Fruit fly (Drosophila melanogaster) whole organism, embryonic: ENCODE measurements around the gene Ddc.

ENCODE experiments used
- Antp ChIP-seq: fragments of 200-800 bp; sonication (Bioruptor generic); optimal IDR thresholded peaks from 3 replicates; lab custom pipeline; 2016; ENCODE audit warnings: missing biosample characterization, missing genetic modification characterization
- Bdp1 ChIP-seq: fragments of 200-800 bp; sonication (Bioruptor generic); optimal IDR thresholded peaks from 3 replicates; lab custom pipeline; 2016; ENCODE audit warnings: missing biosample characterization, missing genetic modification characterization
- Blimp-1 ChIP-seq: fragments of 200-800 bp; sonication (Bioruptor generic); optimal IDR thresholded peaks from 3 replicates; lab custom pipeline; 2018; ENCODE audit warnings: missing biosample characterization, missing genetic modification characterization, mild to moderate bottlenecking, moderate library complexity, missing genetic modification reagents
- CG11247 ChIP-seq: fragments of 200-800 bp; sonication (Bioruptor generic); IDR thresholded peaks from 2 replicates; pipeline ENCODE4 v1.3.6; 2022; ENCODE audit warnings: missing biosample characterization, missing genetic modification characterization
- CG11456 ChIP-seq: fragments of 200-800 bp; sonication (Bioruptor generic); IDR thresholded peaks from 3 replicates; pipeline ENCODE4 v1.3.6; 2022; ENCODE audit warnings: missing biosample characterization, missing genetic modification characterization
- CG11696 ChIP-seq: fragments of 200-800 bp; sonication (Bioruptor generic); IDR thresholded peaks from 2 replicates; pipeline ENCODE4 v1.3.6; 2022; ENCODE audit warnings: missing biosample characterization, missing genetic modification characterization
- CG13287 ChIP-seq: fragments of 200-800 bp; sonication (Bioruptor generic); IDR thresholded peaks from 2 replicates; pipeline ENCODE4 v1.3.6; 2022; ENCODE audit warnings: missing biosample characterization, missing genetic modification characterization; ENCODE audit not compliant: partially characterized antibody
- CG13424 ChIP-seq: fragments of 200-800 bp; sonication (Bioruptor generic); optimal IDR thresholded peaks from 2 replicates; lab custom pipeline; 2019; ENCODE audit warnings: missing biosample characterization, mild to moderate bottlenecking, missing genetic modification characterization, moderate library complexity
- CG13624 ChIP-seq: fragments of 200-800 bp; sonication (Bioruptor generic); optimal IDR thresholded peaks from 2 replicates; lab custom pipeline; 2016; ENCODE audit warnings: missing biosample characterization, missing genetic modification characterization
- CG14965 ChIP-seq: fragments of 200-800 bp; sonication (Bioruptor generic); optimal IDR thresholded peaks from 2 replicates; lab custom pipeline; 2016; ENCODE audit warnings: missing biosample characterization, missing genetic modification characterization, borderline replicate concordance
- CG17361 ChIP-seq: fragments of 200-800 bp; sonication (Bioruptor generic); IDR thresholded peaks from 3 replicates; pipeline ENCODE4 v1.3.6; 2022; ENCODE audit warnings: missing biosample characterization, missing genetic modification characterization
- CG17568 ChIP-seq: fragments of 200-800 bp; sonication (Bioruptor generic); optimal IDR thresholded peaks from 2 replicates; lab custom pipeline; 2018; ENCODE audit warnings: missing biosample characterization, mild to moderate bottlenecking, missing genetic modification characterization, moderate library complexity
- CG2199 ChIP-seq: fragments of 200-800 bp; sonication (Bioruptor generic); IDR thresholded peaks from 3 replicates; pipeline ENCODE4 v1.3.6; 2022; ENCODE audit warnings: missing biosample characterization, missing genetic modification characterization
- CG2875 ChIP-seq: fragments of 200-800 bp; sonication (Bioruptor generic); optimal IDR thresholded peaks from 2 replicates; lab custom pipeline; 2017; ENCODE audit warnings: missing biosample characterization, mild to moderate bottlenecking, missing genetic modification characterization, missing genetic modification reagents
- CG30020 ChIP-seq: fragments of 200-800 bp; optimal IDR thresholded peaks from 2 replicates; lab custom pipeline; 2019; ENCODE audit warnings: missing biosample characterization, mild to moderate bottlenecking, missing genetic modification characterization, moderate library complexity
- CG32532 ChIP-seq: fragments of 200-800 bp; sonication (Bioruptor generic); IDR thresholded peaks from 2 replicates; pipeline ENCODE4 v1.3.6; 2022; ENCODE audit warnings: missing biosample characterization, missing genetic modification characterization
- CG32767 ChIP-seq: fragments of 200-800 bp; sonication (Bioruptor generic); IDR thresholded peaks from 2 replicates; pipeline ENCODE4 v1.3.6; 2022; ENCODE audit warnings: missing biosample characterization, missing genetic modification characterization
- CG5180 ChIP-seq: fragments of 200-800 bp; sonication (Bioruptor generic); optimal IDR thresholded peaks from 3 replicates; lab custom pipeline; 2017; ENCODE audit warnings: missing biosample characterization, missing genetic modification characterization, mild to moderate bottlenecking, moderate library complexity, missing genetic modification reagents
- CG6765 ChIP-seq: fragments of 200-800 bp; sonication (Bioruptor generic); optimal IDR thresholded peaks from 3 replicates; lab custom pipeline; 2017; ENCODE audit warnings: missing biosample characterization, mild to moderate bottlenecking, missing genetic modification characterization
- CG7372 ChIP-seq: fragments of 200-800 bp; sonication (Bioruptor generic); IDR thresholded peaks from 2 replicates; pipeline ENCODE4 v1.3.6; 2022; ENCODE audit warnings: missing biosample characterization, missing genetic modification characterization
- CG7963 ChIP-seq: fragments of 200-800 bp; sonication (Bioruptor generic); IDR thresholded peaks from 3 replicates; pipeline ENCODE4 v1.3.6; 2022; ENCODE audit warnings: missing biosample characterization, missing genetic modification characterization; ENCODE audit not compliant: partially characterized antibody
- CG9609 ChIP-seq: fragments of 200-800 bp; sonication (Bioruptor generic); optimal IDR thresholded peaks from 3 replicates; lab custom pipeline; 2016; ENCODE audit warnings: missing biosample characterization, missing genetic modification characterization
- CG9727 ChIP-seq: fragments of 200-800 bp; sonication (Bioruptor generic); optimal IDR thresholded peaks from 3 replicates; lab custom pipeline; 2017; ENCODE audit warnings: missing biosample characterization, mild to moderate bottlenecking, missing genetic modification characterization
- CG9932 ChIP-seq: fragments of 200-800 bp; sonication (Bioruptor generic); IDR thresholded peaks from 2 replicates; pipeline ENCODE4 v1.3.6; 2022; ENCODE audit warnings: missing biosample characterization, missing genetic modification characterization
- Camta ChIP-seq: fragments of 200-800 bp; sonication (Bioruptor generic); optimal IDR thresholded peaks from 2 replicates; lab custom pipeline; 2016; ENCODE audit warnings: missing biosample characterization, missing genetic modification characterization
- Deaf1 ChIP-seq: fragments of 200-800 bp; optimal IDR thresholded peaks from 3 replicates; lab custom pipeline; 2019; ENCODE audit warnings: missing biosample characterization, mild to moderate bottlenecking, missing genetic modification characterization, moderate library complexity
- Dfd ChIP-seq, 2 experiments: fragments of >200 bp; optimal IDR thresholded peaks; 2 replicates each; lab custom pipeline; 2017; ENCODE audit warnings: missing biosample characterization in 2 of 2, missing genetic modification characterization in 2 of 2
- Hr3 ChIP-seq: fragments of 200-800 bp; sonication (Bioruptor generic); optimal IDR thresholded peaks from 3 replicates; lab custom pipeline; 2016; ENCODE audit warnings: missing biosample characterization, missing genetic modification characterization
- Hr78 ChIP-seq, 2 experiments: fragments of 200-800 bp in 1 of 2; fragments of >200 bp in 1 of 2; sonication (Bioruptor generic) in 1 of 2; optimal IDR thresholded peaks; 2 replicates each; lab custom pipeline; 2017 to 2019; ENCODE audit warnings: missing biosample characterization in 2 of 2, missing genetic modification characterization in 2 of 2, mild to moderate bottlenecking in 1 of 2, moderate library complexity in 1 of 2
- Lim3 ChIP-seq: fragments of 200-800 bp; sonication (Bioruptor generic); IDR thresholded peaks from 2 replicates; pipeline ENCODE4 v1.3.6; 2022; ENCODE audit warnings: missing biosample characterization, missing genetic modification characterization
- MTF-1 ChIP-seq: fragments of 200-800 bp; sonication (Bioruptor generic); optimal IDR thresholded peaks from 2 replicates; lab custom pipeline; 2018; ENCODE audit warnings: missing biosample characterization, mild to moderate bottlenecking, missing genetic modification characterization, borderline replicate concordance
- Nf-YA ChIP-seq: fragments of 200-800 bp; sonication (Bioruptor generic); IDR thresholded peaks from 2 replicates; pipeline ENCODE4 v1.3.6; 2022; ENCODE audit warnings: missing biosample characterization, missing genetic modification characterization
- Oli ChIP-seq: fragments of 200-800 bp; sonication (Bioruptor generic); optimal IDR thresholded peaks from 2 replicates; lab custom pipeline; 2018; ENCODE audit warnings: missing biosample characterization, mild to moderate bottlenecking, missing genetic modification characterization, moderate library complexity
- Spps ChIP-seq: fragments of 200-800 bp; sonication (Bioruptor generic); optimal IDR thresholded peaks from 2 replicates; lab custom pipeline; 2018; ENCODE audit warnings: missing biosample characterization, mild to moderate bottlenecking, missing genetic modification characterization
- Vsx1 ChIP-seq: fragments of 200-800 bp; sonication (Bioruptor generic); optimal IDR thresholded peaks from 2 replicates; lab custom pipeline; 2017; ENCODE audit warnings: missing biosample characterization, mild to moderate bottlenecking, missing genetic modification characterization, missing genetic modification reagents
- az2 ChIP-seq: fragments of 200-800 bp; sonication (Bioruptor generic); optimal IDR thresholded peaks from 3 replicates; lab custom pipeline; 2016; ENCODE audit warnings: missing biosample characterization, missing genetic modification characterization
- danr ChIP-seq: fragments of 200-800 bp; sonication (Bioruptor generic); IDR thresholded peaks from 2 replicates; pipeline ENCODE4 v1.3.6; 2022; ENCODE audit warnings: missing biosample characterization, missing genetic modification characterization
- fd3F ChIP-seq: fragments of 200-800 bp; sonication (Bioruptor generic); optimal IDR thresholded peaks from 2 replicates; lab custom pipeline; 2018; ENCODE audit warnings: missing biosample characterization, mild to moderate bottlenecking, missing genetic modification characterization, moderate library complexity
- fd64A ChIP-seq: fragments of 200-800 bp; sonication (Bioruptor generic); optimal IDR thresholded peaks from 3 replicates; lab custom pipeline; 2018; ENCODE audit warnings: missing biosample characterization, mild to moderate bottlenecking, missing genetic modification characterization
- gcm ChIP-seq: fragments of 200-800 bp; sonication (Bioruptor generic); optimal IDR thresholded peaks from 2 replicates; lab custom pipeline; 2019; ENCODE audit warnings: missing biosample characterization, mild to moderate bottlenecking, missing genetic modification characterization, moderate library complexity
- hb ChIP-seq: fragments of 200-800 bp; sonication (Bioruptor generic); IDR thresholded peaks from 3 replicates; pipeline ENCODE4 v1.3.6; 2022; ENCODE audit warnings: missing biosample characterization, missing genetic modification characterization; ENCODE audit not compliant: partially characterized antibody
- her ChIP-seq: fragments of 200-800 bp; sonication (Bioruptor generic); optimal IDR thresholded peaks from 2 replicates; lab custom pipeline; 2016; ENCODE audit warnings: missing biosample characterization, missing genetic modification characterization
- klu ChIP-seq: fragments of 200-800 bp; sonication (Bioruptor generic); IDR thresholded peaks from 2 replicates; pipeline ENCODE4 v1.3.6; 2022; ENCODE audit warnings: missing biosample characterization, missing genetic modification characterization
- luna ChIP-seq: fragments of 200-800 bp; sonication (Bioruptor generic); optimal IDR thresholded peaks from 2 replicates; lab custom pipeline; 2016; ENCODE audit warnings: missing biosample characterization, missing genetic modification characterization
- mirr ChIP-seq: fragments of 200-800 bp; sonication (Bioruptor generic); optimal IDR thresholded peaks from 3 replicates; lab custom pipeline; 2018; ENCODE audit warnings: missing biosample characterization, mild to moderate bottlenecking, missing genetic modification characterization
- rib ChIP-seq: fragments of 200-800 bp; sonication (Bioruptor generic); IDR thresholded peaks from 2 replicates; pipeline ENCODE4 v1.3.6; 2022; ENCODE audit warnings: missing biosample characterization, missing genetic modification characterization
- shn ChIP-seq: fragments of 200-800 bp; sonication (Bioruptor generic); optimal IDR thresholded peaks from 3 replicates; lab custom pipeline; 2016; ENCODE audit warnings: missing biosample characterization, missing genetic modification characterization
- slp2 ChIP-seq: fragments of 200-800 bp; sonication (Bioruptor generic); optimal IDR thresholded peaks from 2 replicates; lab custom pipeline; 2016; ENCODE audit warnings: missing biosample characterization, missing genetic modification characterization
- tna ChIP-seq: fragments of 200-800 bp; sonication (Bioruptor generic); IDR thresholded peaks from 2 replicates; pipeline ENCODE4 v1.3.6; 2022; ENCODE audit warnings: missing biosample characterization, missing genetic modification characterization; ENCODE audit not compliant: partially characterized antibody
- yki ChIP-seq: fragments of >200 bp; optimal IDR thresholded peaks from 3 replicates; lab custom pipeline; 2018
- z ChIP-seq: fragments of 200-800 bp; sonication (Bioruptor generic); IDR thresholded peaks from 3 replicates; pipeline ENCODE4 v1.3.6; 2022; ENCODE audit warnings: missing biosample characterization, missing genetic modification characterization

Ddc gene

DNA sequence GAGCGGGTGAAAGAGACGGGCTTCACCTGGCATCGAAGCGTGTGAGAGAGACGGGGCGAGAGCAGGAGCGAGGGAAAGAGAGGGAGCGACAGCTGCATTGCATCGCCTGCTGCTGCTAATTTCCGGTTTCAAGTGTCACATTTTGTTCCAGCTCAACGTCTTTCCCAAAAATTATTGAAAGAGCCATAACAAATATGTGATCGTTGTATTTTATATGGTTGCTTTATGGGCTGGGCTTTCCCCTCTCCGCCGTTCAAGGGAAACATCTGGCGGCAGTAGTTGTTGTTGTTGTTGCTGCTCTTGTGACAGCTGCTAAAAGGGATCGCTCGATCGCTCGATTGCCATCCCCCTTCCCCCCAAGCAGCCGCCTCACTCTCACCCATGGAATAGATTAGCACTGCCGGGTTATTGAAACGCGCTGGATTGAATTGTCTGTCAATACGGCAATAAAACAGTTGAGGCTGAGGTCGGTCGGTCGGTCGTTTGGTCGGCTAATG lies 34.8 kb upstream of the Ddc start (continued):
- TF ChIP-seq her (GFP tag; lab: Kevin White, UChicago) (no peak), Dfd (GFP tag; optimal IDR thresholded peaks at IDR 0.05; lab: Kevin White, UChicago) (no peak), shn (GFP tag; lab: Kevin White, UChicago) (no peak), CG9727 (GFP tag; lab: Kevin White, UChicago) (peak; percentile 50), Antp (GFP tag; lab: Kevin White, UChicago) (no peak), az2 (GFP tag; lab: Kevin White, UChicago) (no peak), Oli (tag; lab: Kevin White, UChicago) (no peak), Hr78 (GFP tag; optimal IDR thresholded peaks at IDR 0.05; lab: Kevin White, UChicago) (peak in 1 of 2 experiments; percentile 46), Bdp1 (no peak), CG2875 (GFP tag; lab: Kevin White, UChicago) (no peak), CG7963 (GFP tag; lab: Robert Waterston, UW) (no peak), fd3F (no peak), Vsx1 (GFP tag; lab: Kevin White, UChicago) (peak; percentile 2), gcm (peak; percentile 2), CG11696 (0 out of 2 replicates have a peak, but pooled peaks have one; percentile 14), z (GFP tag; lab: Robert Waterston, UW) (peak; percentile 63; the same call in 2 of the 3 replicates), hb (GFP tag; lab: Robert Waterston, UW) (no peak), yki (lab: Kevin White, UChicago) (no peak), Deaf1 (tag; lab: Kevin White, UChicago) (peak; percentile 13), CG17568 (GFP tag; lab: Kevin White, UChicago) (no peak), Nf-YA (GFP tag; lab: Robert Waterston, UW) (no peak), CG14965 (GFP tag; lab: Kevin White, UChicago) (no peak), Hr3 (GFP tag; lab: Kevin White, UChicago) (no peak), CG32767 (GFP tag; lab: Robert Waterston, UW) (0 out of 2 replicates have a peak, but pooled peaks have one; percentile 16), CG11456 (no peak), CG13624 (GFP tag; lab: Kevin White, UChicago) (no peak), Blimp-1 (GFP tag; lab: Kevin White, UChicago) (no peak), tna (no peak), fd64A (GFP tag; lab: Kevin White, UChicago) (no peak), rib (GFP tag; lab: Robert Waterston, UW) (peak; percentile 57; the same call in 1 of the 2 replicates), CG2199 (GFP tag; lab: Robert Waterston, UW) (no peak; the same call in 2 of the 3 replicates), CG9932 (GFP tag; lab: Robert Waterston, UW) (no peak), CG32532 (GFP tag; lab: Robert Waterston, UW) (no peak), luna (GFP tag; lab: Kevin White, UChicago) (no peak), CG13287 (GFP tag; lab: Robert Waterston, UW) (no peak), Lim3 (GFP tag; lab: Robert Waterston, UW) (no peak), CG30020 (tag; lab: Kevin White, UChicago) (no peak), CG17361 (no peak), MTF-1 (no peak), klu (GFP tag; lab: Robert Waterston, UW) (no peak), CG7372 (no peak), slp2 (GFP tag; lab: Kevin White, UChicago) (no peak), danr (GFP tag; lab: Robert Waterston, UW) (no peak), CG5180 (GFP tag; lab: Kevin White, UChicago) (peak; percentile 28), Spps (tag; lab: Kevin White, UChicago) (no peak), CG9609 (GFP tag; lab: Kevin White, UChicago) (no peak), mirr (GFP tag; lab: Kevin White, UChicago) (peak; percentile 3), CG13424 (tag; lab: Kevin White, UChicago) (no peak), Camta (no peak), CG11247 (no peak), CG6765 (GFP tag; lab: Kevin White, UChicago) (no peak)
